Worm (Caenorhabditis elegans) whole organism, L2 larva: Measurements from ENCODE around the gene fic-1.
A peak's percentile ranks its signal among the peaks of the same experiment; 100 is the strongest.
"Not testable (repeated sequence)": the region's sequence is repeated elsewhere in the genome, so short reads cannot be mapped to it uniquely, and the experiment has no call there.

Experiments used
- C34F6.9 ChIP-seq: fragments of 150-350 bp; optimal IDR thresholded peaks from 2 replicates; lab custom pipeline; 2014; ENCODE audit warnings: missing biosample characterization, missing genetic modification characterization
- F13H6.1 ChIP-seq: sonication (generic microtip); optimal IDR thresholded peaks from 2 replicates; lab custom pipeline; 2016; ENCODE audit warnings: missing genetic modification characterization, missing compliant biosample characterization
- R02D3.7 ChIP-seq: fragments of 150-350 bp; optimal IDR thresholded peaks from 2 replicates; lab custom pipeline; 2014; ENCODE audit warnings: missing biosample characterization, missing genetic modification characterization
- Y55F3AM.14 ChIP-seq: fragments of 200-800 bp; sonication (Bioruptor generic); optimal IDR thresholded peaks from 2 replicates; lab custom pipeline; 2018; ENCODE audit warnings: mild to moderate bottlenecking, missing genetic modification characterization, missing compliant biosample characterization
- aly-2 ChIP-seq: fragments of 150-350 bp; optimal IDR thresholded peaks from 2 replicates; lab custom pipeline; 2014; ENCODE audit warnings: missing biosample characterization, missing genetic modification characterization
- ceh-82 ChIP-seq: fragments of 150-350 bp; optimal IDR thresholded peaks from 2 replicates; lab custom pipeline; 2014; ENCODE audit warnings: missing biosample characterization, missing genetic modification characterization
- crh-2 ChIP-seq: sonication (generic microtip); optimal IDR thresholded peaks from 2 replicates; lab custom pipeline; 2017; ENCODE audit warnings: missing biosample characterization, missing genetic modification characterization
- dmd-4 ChIP-seq: sonication (generic microtip); optimal IDR thresholded peaks from 2 replicates; lab custom pipeline; 2017; ENCODE audit warnings: missing biosample characterization, missing genetic modification characterization
- gmeb-1 ChIP-seq: fragments of 150-350 bp; optimal IDR thresholded peaks from 2 replicates; lab custom pipeline; 2014; ENCODE audit warnings: missing biosample characterization, missing genetic modification characterization
- lin-13 ChIP-seq: fragments of 150-350 bp; optimal IDR thresholded peaks from 2 replicates; lab custom pipeline; 2014; ENCODE audit warnings: missing biosample characterization, missing genetic modification reagents, missing genetic modification characterization
- lin-39 ChIP-seq: fragments of 150-350 bp; optimal IDR thresholded peaks from 2 replicates; lab custom pipeline; 2014; ENCODE audit warnings: missing biosample characterization, missing genetic modification reagents, missing genetic modification characterization
- lsy-2 ChIP-seq, 2 experiments: fragments of 150-350 bp in 1 of 2; sonication (generic microtip) in 1 of 2; optimal IDR thresholded peaks; 2 replicates each; lab custom pipeline; 2014 to 2017; ENCODE audit warnings: missing biosample characterization in 2 of 2, missing genetic modification characterization in 2 of 2
- mab-5 ChIP-seq: fragments of 150-350 bp; optimal IDR thresholded peaks from 2 replicates; lab custom pipeline; 2014; ENCODE audit warnings: missing biosample characterization, missing genetic modification characterization
- mdl-1 ChIP-seq, 2 experiments: fragments of 150-350 bp in 1 of 2; sonication (generic microtip) in 1 of 2; optimal IDR thresholded peaks; 2 replicates each; lab custom pipeline; 2017; ENCODE audit warnings: missing biosample characterization in 2 of 2, missing genetic modification characterization in 2 of 2
- nhr-10 ChIP-seq: sonication (generic microtip); optimal IDR thresholded peaks from 2 replicates; lab custom pipeline; 2017; ENCODE audit warnings: missing biosample characterization, missing genetic modification characterization
- nhr-11 ChIP-seq: fragments of 150-350 bp; optimal IDR thresholded peaks from 2 replicates; lab custom pipeline; 2014; ENCODE audit warnings: missing biosample characterization, missing genetic modification characterization
- nhr-12 ChIP-seq: fragments of 150-350 bp; optimal IDR thresholded peaks from 2 replicates; lab custom pipeline; 2014; ENCODE audit warnings: missing biosample characterization, missing genetic modification characterization
- nhr-129 ChIP-seq: fragments of 150-350 bp; optimal IDR thresholded peaks from 2 replicates; lab custom pipeline; 2014; ENCODE audit warnings: missing biosample characterization, missing genetic modification characterization
- nhr-21 ChIP-seq: fragments of 150-350 bp; optimal IDR thresholded peaks from 2 replicates; lab custom pipeline; 2014; ENCODE audit warnings: missing biosample characterization, missing genetic modification characterization
- nhr-237 ChIP-seq: fragments of 150-350 bp; optimal IDR thresholded peaks from 2 replicates; lab custom pipeline; 2014; ENCODE audit warnings: missing biosample characterization, missing genetic modification characterization
- nhr-25 ChIP-seq: fragments of 150-350 bp; sonication (generic microtip); optimal IDR thresholded peaks from 3 replicates; lab custom pipeline; 2014; ENCODE audit warnings: missing biosample characterization, missing genetic modification characterization
- nhr-6 ChIP-seq: fragments of 150-350 bp; optimal IDR thresholded peaks from 2 replicates; lab custom pipeline; 2014; ENCODE audit warnings: missing biosample characterization, missing genetic modification characterization
- nhr-77 ChIP-seq: fragments of 150-350 bp; optimal IDR thresholded peaks from 2 replicates; lab custom pipeline; 2014; ENCODE audit warnings: missing biosample characterization, missing genetic modification characterization
- peb-1 ChIP-seq: fragments of 150-350 bp; optimal IDR thresholded peaks from 2 replicates; lab custom pipeline; 2014; ENCODE audit warnings: missing biosample characterization, missing genetic modification characterization
- sem-4 ChIP-seq: fragments of 150-350 bp; optimal IDR thresholded peaks from 2 replicates; lab custom pipeline; 2014; ENCODE audit warnings: missing biosample characterization, missing genetic modification reagents, missing genetic modification characterization
- sma-9 ChIP-seq, 2 experiments: fragments of 150-350 bp in 1 of 2; sonication (generic microtip) in 1 of 2; optimal IDR thresholded peaks; 2 replicates each; lab custom pipeline; 2014 to 2016; ENCODE audit warnings: missing genetic modification characterization in 2 of 2, mild to moderate bottlenecking in 1 of 2, missing biosample characterization in 1 of 2, missing compliant biosample characterization in 1 of 2, missing genetic modification reagents in 1 of 2, moderate library complexity in 1 of 2
- unc-39 ChIP-seq: fragments of 150-350 bp; optimal IDR thresholded peaks from 2 replicates; lab custom pipeline; 2014; ENCODE audit warnings: missing biosample characterization, missing genetic modification characterization
- unc-55 ChIP-seq: fragments of 150-350 bp; sonication (generic microtip); optimal IDR thresholded peaks from 3 replicates; lab custom pipeline; 2014; ENCODE audit warnings: missing biosample characterization, missing genetic modification reagents, missing genetic modification characterization
- unc-62 ChIP-seq: fragments of 150-350 bp; optimal IDR thresholded peaks from 2 replicates; lab custom pipeline; 2014; ENCODE audit warnings: missing biosample characterization, missing genetic modification reagents, missing genetic modification characterization
- zag-1 ChIP-seq: fragments of 150-350 bp; optimal IDR thresholded peaks from 2 replicates; lab custom pipeline; 2014; ENCODE audit warnings: missing biosample characterization, missing genetic modification characterization
- ztf-1 ChIP-seq: fragments of 200-800 bp; sonication (Bioruptor generic); conservative IDR thresholded peaks from 2 replicates; pipeline ENCODE4 v1.3.6; 2022; ENCODE audit warnings: missing genetic modification characterization, missing compliant biosample characterization
- ztf-11 ChIP-seq: sonication (generic microtip); optimal IDR thresholded peaks from 2 replicates; lab custom pipeline; 2017; ENCODE audit warnings: missing biosample characterization, missing genetic modification characterization

fic-1 gene

DNA sequence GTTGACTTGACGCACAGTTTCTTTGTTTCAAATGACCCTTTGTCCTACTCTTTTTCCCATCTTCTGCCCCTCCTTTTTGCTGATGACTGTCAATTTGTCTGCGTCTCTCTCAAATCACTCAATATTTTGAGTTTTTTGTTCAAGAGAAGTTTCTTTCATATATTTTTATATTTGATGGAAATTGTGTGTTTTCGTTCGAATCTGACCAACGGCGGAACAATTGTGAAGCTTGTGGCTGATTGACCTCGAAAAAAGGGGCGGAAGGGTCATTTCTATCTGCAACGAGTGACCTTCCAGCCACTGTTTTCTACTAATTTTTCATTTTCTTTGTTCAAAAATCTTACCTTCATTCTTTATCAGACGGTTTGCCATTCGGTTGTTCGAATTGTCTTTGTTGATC is 41.4 kb downstream of the fic-1 start:
- TF ChIP-seq nhr-25 (tag; lab: Kevin White, UChicago) (peak; percentile 85), nhr-237 (no peak)

- TF ChIP-seq ceh-82: no peak
- TF ChIP-seq unc-62 (GFP tag; lab: Kevin White, UChicago): no peak
- no peak for TF ChIP-seq nhr-10
- peak; percentile 16 for TF ChIP-seq sma-9 (GFP tag; optimal IDR thresholded peaks at IDR 0.05; lab: Kevin White, UChicago)
- no peak for TF ChIP-seq sma-9 (tag; optimal IDR thresholded peaks at IDR 0.05; lab: Kevin White, UChicago)
- TF ChIP-seq C34F6.9 (tag; lab: Kevin White, UChicago): peak; percentile 49
- no peak for TF ChIP-seq ztf-1
- TF ChIP-seq unc-55 (GFP tag; lab: Kevin White, UChicago): peak; percentile 13
- TF ChIP-seq lsy-2 (tag; optimal IDR thresholded peaks at IDR 0.05; lab: Kevin White, UChicago): peak in 1 of 2 experiments; percentile 59
- peak; percentile 66 for TF ChIP-seq nhr-129 (tag; lab: Kevin White, UChicago)
- no peak for TF ChIP-seq dmd-4 (tag; lab: Kevin White, UChicago)
- peak; percentile 75 for TF ChIP-seq F13H6.1 (tag; lab: Kevin White, UChicago)
- no peak for TF ChIP-seq R02D3.7 (tag; lab: Kevin White, UChicago)
- no peak for TF ChIP-seq nhr-11 (tag; lab: Kevin White, UChicago)
- no peak for TF ChIP-seq nhr-25 (tag; lab: Kevin White, UChicago)
- TF ChIP-seq unc-39 (tag; lab: Kevin White, UChicago): no peak
- no peak for TF ChIP-seq ztf-11 (tag; lab: Kevin White, UChicago)
- no peak for TF ChIP-seq crh-2
These were observed 42.4 kb downstream of the fic-1 start for ce11 chrIV:10979689-10980088.

ce11 chrIV:10980628-10981027 is 43.4 kb downstream of the fic-1 start:
- TF ChIP-seq zag-1 (tag; lab: Kevin White, UChicago): no peak
- peak; percentile 24 for TF ChIP-seq nhr-25 (tag; lab: Kevin White, UChicago)

ce11 chrIV:10981761-10982160 is 44.5 kb downstream of the fic-1 start, which contains the start of gene Y43E12A.2:
Gene Y43E12A.2, plus strand, starts transcription at chrIV:10982061.
- TF ChIP-seq nhr-12 (tag; lab: Kevin White, UChicago) (no peak), sem-4 (tag; lab: Kevin White, UChicago) (no peak), nhr-10 (no peak), dmd-4 (tag; lab: Kevin White, UChicago) (no peak), nhr-25 (tag; lab: Kevin White, UChicago) (no peak), unc-62 (GFP tag; lab: Kevin White, UChicago) (no peak)

- no peak for TF ChIP-seq gmeb-1 (tag; lab: Kevin White, UChicago)
- no peak for TF ChIP-seq lin-39 (tag; lab: Kevin White, UChicago)
- TF ChIP-seq crh-2: no peak
- no peak for TF ChIP-seq mab-5 (tag; lab: Kevin White, UChicago)
- TF ChIP-seq nhr-12 (tag; lab: Kevin White, UChicago): no peak
- no peak for TF ChIP-seq ztf-11 (tag; lab: Kevin White, UChicago)
- TF ChIP-seq lin-13: no peak
- no peak for TF ChIP-seq nhr-6 (tag; lab: Kevin White, UChicago)
- no peak for TF ChIP-seq peb-1 (tag; lab: Kevin White, UChicago)
- no peak for TF ChIP-seq C34F6.9 (tag; lab: Kevin White, UChicago)
- TF ChIP-seq nhr-10: no peak
- TF ChIP-seq aly-2 (tag; lab: Kevin White, UChicago): no peak
- no peak for TF ChIP-seq mdl-1 (tag; optimal IDR thresholded peaks at IDR 0.05; lab: Kevin White, UChicago)
These were observed 48.3 kb downstream of the fic-1 start, which contains the start of gene cyb-2.1 for ce11 chrIV:10985568-10986035. Gene cyb-2.1, plus strand, starts transcription at chrIV:10985985.

DNA sequence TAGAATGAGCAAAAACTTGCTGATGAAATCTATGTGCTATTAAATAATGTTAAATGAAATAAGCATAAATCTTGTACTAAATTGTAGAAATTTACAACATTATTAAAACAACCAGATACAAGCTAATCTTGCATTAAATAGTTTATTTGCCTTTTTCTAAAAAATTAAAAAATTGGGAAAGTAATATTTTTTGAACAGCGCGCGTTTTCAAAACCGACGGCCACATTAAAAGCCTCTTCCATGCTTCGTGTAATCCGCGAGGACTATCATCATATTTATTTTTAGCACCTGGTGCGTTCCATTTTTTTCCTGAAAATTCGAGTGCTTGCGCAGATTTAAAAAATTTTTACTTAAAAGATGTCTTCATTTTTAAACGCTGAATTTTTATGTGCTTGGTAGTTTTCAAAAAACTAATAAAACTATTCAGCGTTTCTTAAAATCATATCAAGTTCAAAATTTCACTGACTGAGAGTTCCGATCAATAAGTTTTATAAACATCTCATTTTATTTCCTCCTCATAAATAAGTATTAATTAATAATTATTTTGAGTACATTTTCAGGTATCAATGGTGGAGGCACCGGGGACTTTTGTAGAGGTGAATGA is 50.2 kb downstream of the fic-1 start, which contains the start of gene Y43E12A.3:
Gene Y43E12A.3, plus strand, starts transcription at position 554 of the 604 bp plus-strand sequence.
- not testable (repeated sequence) for TF ChIP-seq nhr-21 (tag; lab: Kevin White, UChicago); Y55F3AM.14 (GFP tag; lab: Kevin White, UChicago); nhr-77 (tag; lab: Kevin White, UChicago)
- TF ChIP-seq, all 48 proteins: peak for 0; not testable (repeated sequence) for 48
